Fruit fly (Drosophila melanogaster): ENCODE data around the gene Tap42.
A peak's percentile ranks its signal among the peaks of the same experiment; 100 is the strongest.

The Tap42 gene

DNA sequence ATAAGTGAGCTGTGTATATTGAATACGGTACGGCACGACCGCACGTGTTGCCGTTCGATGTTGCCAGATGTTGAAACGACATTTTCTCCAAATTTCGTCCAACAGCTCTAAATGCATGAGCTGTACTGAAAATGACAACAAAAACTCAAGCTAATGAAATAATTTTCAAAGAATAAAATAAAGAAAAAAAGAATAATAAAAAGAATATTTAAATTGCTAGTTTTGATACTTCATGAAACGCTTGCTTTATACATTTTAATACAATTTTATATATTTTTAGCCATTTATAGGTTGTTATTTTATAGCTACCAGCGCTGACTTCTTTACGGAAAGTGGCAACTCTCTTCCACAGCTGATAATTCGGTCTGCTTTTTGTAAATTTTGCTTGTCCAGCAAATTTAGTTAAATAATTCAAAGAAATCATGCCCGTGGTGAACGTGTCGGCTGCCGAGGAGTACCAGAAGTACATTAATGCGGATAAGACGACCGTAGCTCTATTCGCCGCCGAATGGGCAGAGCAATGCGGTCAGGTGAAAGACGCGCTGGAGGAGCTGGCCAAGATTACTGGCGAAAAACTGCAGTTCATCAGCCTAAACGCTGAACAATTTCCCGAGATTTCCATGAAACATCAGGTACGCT is 1.2 kb upstream of the Tap42 start, which contains the start of the genes Nnp-1 and Grx3:
Nnp-1 (minus strand) TSS at position 81 of the 639 bp plus-strand sequence.
Grx3 (plus strand) TSS at position 339 of the 639 bp plus-strand sequence.
- TF ChIP-seq CG14667 (GFP tag; IDR thresholded peaks at IDR 0.05) (no peak), CG32532 (GFP tag; IDR thresholded peaks at IDR 0.05) (peak; percentile 56; the same call in 1 of the 2 replicates), lmd (GFP tag; IDR thresholded peaks at IDR 0.05) (peak; percentile 32; the same call in 1 of the 2 replicates), HLH4C (GFP tag; IDR thresholded peaks at IDR 0.05; ENCODE audit: partially characterized antibody) (no peak), ham (GFP tag; IDR thresholded peaks at IDR 0.05) (no peak), nmo (GFP tag; optimal IDR thresholded peaks at IDR 0.05) (peak; percentile 82), CG13287 (GFP tag; IDR thresholded peaks at IDR 0.05; ENCODE audit: partially characterized antibody) (0 out of 2 replicates have a peak, but pooled peaks have one; percentile 30), CG14441 (GFP tag; IDR thresholded peaks at IDR 0.05) (peak; percentile 13; the same call in 1 of the 2 replicates), HLH54F (GFP tag; optimal IDR thresholded peaks at IDR 0.05) (no peak), cwo (GFP tag; optimal IDR thresholded peaks at IDR 0.05) (peak; percentile 98), CG9727 (GFP tag; optimal IDR thresholded peaks at IDR 0.05) (no peak), jumu (GFP tag; optimal IDR thresholded peaks at IDR 0.05) (no peak), Lpt (GFP tag; optimal IDR thresholded peaks at IDR 0.05) (no peak), kni (GFP tag; optimal IDR thresholded peaks at IDR 0.05) (no peak), CG12299 (tag; optimal IDR thresholded peaks at IDR 0.05) (peak; percentile 46), CG9797 (GFP tag; optimal IDR thresholded peaks at IDR 0.05) (peak; percentile 41), CG7928 (GFP tag; optimal IDR thresholded peaks at IDR 0.05) (peak; percentile 44), tna (GFP tag; IDR thresholded peaks at IDR 0.05; ENCODE audit: partially characterized antibody) (0 out of 2 replicates have a peak, but pooled peaks have one; percentile 12), Sry-β (GFP tag; optimal IDR thresholded peaks at IDR 0.05) (peak; percentile 92), Med (GFP tag) (peak; percentile 81), CG32772 (GFP tag; IDR thresholded peaks at IDR 0.05) (peak; percentile 39), fu2 (GFP tag; optimal IDR thresholded peaks at IDR 0.05) (no peak), Dad (GFP tag; optimal IDR thresholded peaks at IDR 0.05) (no peak), otp (GFP tag; IDR thresholded peaks at IDR 0.05) (no peak), Rfx (GFP tag; IDR thresholded peaks at IDR 0.05) (peak; percentile 61), CG2120 (GFP tag; optimal IDR thresholded peaks at IDR 0.05) (peak; percentile 52), ac (GFP tag; optimal IDR thresholded peaks at IDR 0.05) (no peak), CG1602 (GFP tag; optimal IDR thresholded peaks at IDR 0.05) (peak; percentile 22), Six4 (GFP tag; optimal IDR thresholded peaks at IDR 0.05) (peak; percentile 10), Atf6 (GFP tag; IDR thresholded peaks at IDR 0.05) (no peak), tin (GFP tag; optimal IDR thresholded peaks at IDR 0.05) (peak; percentile 54), CG15696 (tag; optimal IDR thresholded peaks at IDR 0.05) (peak; percentile 65), Ets65A (GFP tag) (peak; percentile 71), ci (GFP tag; IDR thresholded peaks at IDR 0.05) (0 out of 3 replicates have a peak, but pooled peaks have one; percentile 12), CG12942 (GFP tag; optimal IDR thresholded peaks at IDR 0.05) (peak; percentile 27), CG10147 (GFP tag; optimal IDR thresholded peaks at IDR 0.05) (no peak), CG10267 (tag; optimal IDR thresholded peaks at IDR 0.05) (peak; percentile 72), CG14860 (GFP tag; IDR thresholded peaks at IDR 0.05; ENCODE audit: partially characterized antibody) (no peak), CG10543 (GFP tag; optimal IDR thresholded peaks at IDR 0.05) (peak; percentile 82), Xbp1 (GFP tag; optimal IDR thresholded peaks at IDR 0.05) (peak; percentile 53), emc (GFP tag; optimal IDR thresholded peaks at IDR 0.05) (no peak), da (GFP tag; optimal IDR thresholded peaks at IDR 0.05) (no peak), CG2712 (tag; optimal IDR thresholded peaks at IDR 0.05) (no peak), ara (GFP tag; IDR thresholded peaks at IDR 0.05) (no peak), gem (tag; optimal IDR thresholded peaks at IDR 0.05) (no peak), bcd (GFP tag; optimal IDR thresholded peaks at IDR 0.05) (peak; percentile 45), B-H2 (GFP tag; optimal IDR thresholded peaks at IDR 0.05) (peak; percentile 73), cato (GFP tag; optimal IDR thresholded peaks at IDR 0.05; ENCODE audit: borderline replicate concordance) (no peak), CG10462 (GFP tag; optimal IDR thresholded peaks at IDR 0.05) (no peak), CG12236 (GFP tag; optimal IDR thresholded peaks at IDR 0.05) (no peak)
